Worm (Caenorhabditis elegans) whole organism, young adult: ENCODE data around the gene C17A2.7.

Experiments used
- B0035.1 ChIP-seq: sonication (generic microtip); optimal IDR thresholded peaks from 2 replicates; lab custom pipeline; 2016; ENCODE audit warnings: missing genetic modification characterization, mild to moderate bottlenecking, missing compliant biosample characterization, missing genotype, missing genetic modification reagents
- B0336.3 ChIP-seq: fragments of 200-800 bp; sonication (Bioruptor generic); IDR thresholded peaks from 2 replicates; pipeline ENCODE4 v1.3.6; 2022; ENCODE audit warnings: missing genetic modification characterization, missing compliant biosample characterization
- K12H6.12 ChIP-seq: fragments of 200-800 bp; sonication (Bioruptor generic); optimal IDR thresholded peaks from 2 replicates; lab custom pipeline; 2018; ENCODE audit warnings: mild to moderate bottlenecking, missing genetic modification characterization, missing compliant biosample characterization
- ama-1 ChIP-seq, 3 experiments: fragments of 150-350 bp in 1 of 3; sonication (generic microtip) in 2 of 3; optimal IDR thresholded peaks; 2 replicates each; lab custom pipeline; 2014 to 2018; ENCODE audit warnings: missing biosample characterization in 2 of 3, missing genetic modification characterization in 2 of 3, missing genetic modification reagents in 2 of 3
- ceh-91 ChIP-seq: fragments of 200-800 bp; sonication (Bioruptor generic); IDR thresholded peaks from 2 replicates; pipeline ENCODE4 v1.3.6; 2022; ENCODE audit warnings: missing genetic modification reagents, missing genetic modification characterization, missing compliant biosample characterization
- efl-1 ChIP-seq: fragments of 150-350 bp; optimal IDR thresholded peaks from 2 replicates; lab custom pipeline; 2014; ENCODE audit warnings: missing biosample characterization, missing genetic modification reagents, missing genetic modification characterization
- nfya-1 ChIP-seq: sonication (generic microtip); optimal IDR thresholded peaks from 2 replicates; lab custom pipeline; 2017; ENCODE audit warnings: antibody characterized with exemption, missing compliant biosample characterization, missing genetic modification characterization, borderline replicate concordance; ENCODE audit not compliant: insufficient read depth
- nhr-90 ChIP-seq: sonication (generic microtip); optimal IDR thresholded peaks from 2 replicates; lab custom pipeline; 2016; ENCODE audit warnings: missing genotype, mild to moderate bottlenecking, missing genetic modification characterization, missing compliant biosample characterization
- snpc-4 ChIP-seq, 5 experiments: fragments of 150-350 bp in 1 of 5; sonication (generic microtip) in 4 of 5; optimal IDR thresholded peaks; 2 replicates each; lab custom pipeline; 2014 to 2018; ENCODE audit warnings: missing genetic modification characterization in 5 of 5, missing biosample characterization in 3 of 5, antibody characterized with exemption in 2 of 5, mild to moderate bottlenecking in 2 of 5, missing compliant biosample characterization in 2 of 5, missing genotype in 2 of 5, moderate library complexity in 2 of 5, missing genetic modification reagents in 1 of 5
- sptf-2 ChIP-seq: fragments of 200-800 bp; sonication (Bioruptor generic); optimal IDR thresholded peaks from 2 replicates; lab custom pipeline; 2018; ENCODE audit warnings: mild to moderate bottlenecking, missing genetic modification characterization, missing compliant biosample characterization
- tlf-1 ChIP-seq: fragments of 200-800 bp; sonication (Bioruptor generic); optimal IDR thresholded peaks from 2 replicates; lab custom pipeline; 2018; ENCODE audit warnings: mild to moderate bottlenecking, missing genetic modification characterization, missing compliant biosample characterization
- unc-62 ChIP-seq: fragments of 150-350 bp; optimal IDR thresholded peaks from 2 replicates; lab custom pipeline; 2014; ENCODE audit warnings: missing biosample characterization, missing genetic modification reagents, missing genetic modification characterization
- ztf-18 ChIP-seq: sonication (generic microtip); optimal IDR thresholded peaks from 2 replicates; lab custom pipeline; 2016; ENCODE audit warnings: missing genotype, mild to moderate bottlenecking, missing genetic modification characterization, missing compliant biosample characterization
- ztf-26 ChIP-seq: sonication (generic microtip); optimal IDR thresholded peaks from 2 replicates; lab custom pipeline; 2017; ENCODE audit warnings: missing genetic modification characterization, missing compliant biosample characterization

ce11 chrII:3877874-3878273 lies 34.7 kb upstream of the C17A2.7 start, which contains the start of gene sdz-7:
- TF ChIP-seq sptf-2 (GFP tag; lab: Kevin White, UChicago) (no peak), tlf-1 (no peak), unc-62 (no peak), nfya-1 (tag; lab: Kevin White, UChicago) (no peak), ama-1 (optimal IDR thresholded peaks at IDR 0.05; lab: Kevin White, UChicago) (no peak), ama-1 (GFP tag; optimal IDR thresholded peaks at IDR 0.05; lab: Kevin White, UChicago) (no peak), ztf-18 (no peak), B0035.1 (tag; lab: Kevin White, UChicago) (no peak), efl-1 (GFP tag; lab: Kevin White, UChicago) (no peak), K12H6.12 (tag; lab: Kevin White, UChicago) (no peak), ceh-91 (GFP tag; lab: Robert Waterston, UW) (no peak), ztf-26 (tag; lab: Kevin White, UChicago) (no peak), nhr-90 (no peak), snpc-4 (GFP tag; optimal IDR thresholded peaks at IDR 0.05; lab: Kevin White, UChicago) (no peak), snpc-4 (tag; optimal IDR thresholded peaks at IDR 0.05; lab: Kevin White, UChicago) (no peak), B0336.3 (no peak)
